Worm (Caenorhabditis elegans) whole organism, L3 larva: ENCODE data around the gene nhr-267.

Experiments
- ceh-82 ChIP-seq: fragments of 150-350 bp; optimal IDR thresholded peaks from 2 replicates; lab custom pipeline; 2014; ENCODE audit warnings: missing biosample characterization, missing genetic modification characterization
- egl-27 ChIP-seq: sonication (generic microtip); optimal IDR thresholded peaks from 4 replicates; lab custom pipeline; 2017; ENCODE audit warnings: missing biosample characterization, missing genetic modification reagents, missing genetic modification characterization
- fkh-10 ChIP-seq: sonication (generic microtip); optimal IDR thresholded peaks from 2 replicates; lab custom pipeline; 2017; ENCODE audit warnings: missing biosample characterization, missing genetic modification reagents, missing genetic modification characterization
- jun-1 ChIP-seq: fragments of 150-350 bp; optimal IDR thresholded peaks from 2 replicates; lab custom pipeline; 2014; ENCODE audit warnings: missing biosample characterization, missing genetic modification reagents, missing genetic modification characterization
- lin-39 ChIP-seq: fragments of 150-350 bp; optimal IDR thresholded peaks from 2 replicates; lab custom pipeline; 2018; ENCODE audit warnings: missing biosample characterization, missing genetic modification reagents, missing genetic modification characterization
- nfya-1 ChIP-seq: sonication (generic microtip); optimal IDR thresholded peaks from 2 replicates; lab custom pipeline; 2017; ENCODE audit warnings: missing genetic modification characterization, mild to moderate bottlenecking, missing compliant biosample characterization, antibody characterized with exemption, moderate library complexity; ENCODE audit not compliant: insufficient read depth
- nhr-237 ChIP-seq: fragments of 150-350 bp; optimal IDR thresholded peaks from 2 replicates; lab custom pipeline; 2014; ENCODE audit warnings: missing biosample characterization, missing genetic modification characterization
- nhr-25 ChIP-seq: sonication (generic microtip); optimal IDR thresholded peaks from 2 replicates; lab custom pipeline; 2017; ENCODE audit warnings: missing biosample characterization, missing genetic modification characterization
- tbx-2 ChIP-seq: sonication (generic microtip); optimal IDR thresholded peaks from 2 replicates; lab custom pipeline; 2016; ENCODE audit warnings: mild to moderate bottlenecking, missing genetic modification characterization, missing compliant biosample characterization
- unc-62 ChIP-seq: fragments of 150-350 bp; sonication (generic microtip); optimal IDR thresholded peaks from 4 replicates; lab custom pipeline; 2014; ENCODE audit warnings: missing biosample characterization, missing genetic modification reagents, missing genetic modification characterization
- ztf-4 ChIP-seq: fragments of 150-350 bp; optimal IDR thresholded peaks from 2 replicates; lab custom pipeline; 2014; ENCODE audit warnings: missing biosample characterization, missing genetic modification characterization

DNA sequence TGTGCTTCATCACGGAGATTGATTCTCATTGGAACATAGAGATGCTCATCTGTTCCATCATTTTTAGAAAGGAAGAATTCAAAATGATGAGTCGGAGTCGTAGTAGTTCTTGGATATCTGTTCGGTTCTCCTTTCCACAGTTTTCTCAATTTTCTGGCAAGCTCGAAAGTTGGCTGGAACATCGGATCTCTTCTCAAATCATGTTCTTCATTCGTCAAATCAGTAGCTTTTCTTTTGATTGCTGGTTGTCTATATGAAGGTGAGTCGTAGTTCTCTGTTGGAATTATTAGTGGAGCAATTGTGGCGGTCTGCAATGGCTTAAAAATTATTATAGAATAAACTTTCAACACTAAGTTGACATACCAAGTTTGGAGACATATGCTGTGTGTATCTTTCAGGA is 23.9 kb downstream of the nhr-267 start:
- no peak for TF ChIP-seq nfya-1 (tag; lab: Kevin White, UChicago)
- TF ChIP-seq tbx-2 (tag; lab: Kevin White, UChicago) = no peak
- no peak for TF ChIP-seq nhr-237
- no peak for TF ChIP-seq nhr-25 (tag; lab: Kevin White, UChicago)
- TF ChIP-seq ceh-82 (tag; lab: Kevin White, UChicago) = no peak
- no peak for TF ChIP-seq jun-1 (tag; lab: Kevin White, UChicago)
- TF ChIP-seq egl-27 (tag; lab: Kevin White, UChicago) = no peak
- TF ChIP-seq fkh-10 (GFP tag; lab: Kevin White, UChicago) = no peak
- no peak for TF ChIP-seq lin-39
- TF ChIP-seq ztf-4 (tag; lab: Kevin White, UChicago) = no peak
- TF ChIP-seq unc-62 (GFP tag; lab: Kevin White, UChicago) = no peak
